Worm (Caenorhabditis elegans): ENCODE results near the gene C01C4.3.

The C01C4.3 gene

ce11 chrX:3697623-3698022, 920 bp downstream of the C01C4.3 start (continued):
- TF ChIP-seq ctbp-1 (GFP tag; IDR thresholded peaks at IDR 0.05) (peak; percentile 93), saeg-2 (GFP tag; IDR thresholded peaks at IDR 0.05) (peak; percentile 79; the same call in 1 of the 2 replicates), snpc-1.2 (GFP tag; IDR thresholded peaks at IDR 0.05) (peak; percentile 94), mdl-1 (tag; optimal IDR thresholded peaks at IDR 0.05) (peak in 1 of 2 experiments; percentile 20), skn-1 (tag; optimal IDR thresholded peaks at IDR 0.05) (no peak), lir-3 (tag; optimal IDR thresholded peaks at IDR 0.05) (peak; percentile 43), unc-130 (GFP tag; optimal IDR thresholded peaks at IDR 0.05) (peak; percentile 71), ZK337.2 (GFP tag; IDR thresholded peaks at IDR 0.05) (peak; percentile 62; the same call in 1 of the 2 replicates), dpl-1 (GFP tag; optimal IDR thresholded peaks at IDR 0.05) (no peak), gei-8 (GFP tag; optimal IDR thresholded peaks at IDR 0.05) (peak; percentile 59), tag-97 (GFP tag; IDR thresholded peaks at IDR 0.05) (no peak), F49E8.2 (tag; optimal IDR thresholded peaks at IDR 0.05; ENCODE audit: borderline replicate concordance) (peak; percentile 60), snpc-4 (tag; optimal IDR thresholded peaks at IDR 0.05) (no peak), nhr-77 (tag; optimal IDR thresholded peaks at IDR 0.05) (no peak), F10B5.3 (tag; optimal IDR thresholded peaks at IDR 0.05) (peak; percentile 46), D1046.2 (GFP tag; IDR thresholded peaks at IDR 0.05) (peak; percentile 92), T20F7.1 (GFP tag; optimal IDR thresholded peaks at IDR 0.05) (no peak), spr-1 (tag; optimal IDR thresholded peaks at IDR 0.05) (peak; percentile 66), hmg-1.1 (GFP tag; IDR thresholded peaks at IDR 0.05) (peak; percentile 96), F37D6.2 (tag; optimal IDR thresholded peaks at IDR 0.05) (peak; percentile 60), mdt-29 (GFP tag; IDR thresholded peaks at IDR 0.05) (peak; percentile 39; the same call in 1 of the 2 replicates), mes-2 (tag; optimal IDR thresholded peaks at IDR 0.05; ENCODE audit: poor library complexity, severe bottlenecking) (peak; percentile 85), ztf-11 (tag; optimal IDR thresholded peaks at IDR 0.05) (no peak), pha-4 (GFP tag; IDR thresholded peaks at IDR 0.05) (peak; percentile 89), pha-4 (tag; optimal IDR thresholded peaks at IDR 0.05) (no peak), attf-4 (tag; optimal IDR thresholded peaks at IDR 0.05) (no peak), lin-38 (GFP tag; IDR thresholded peaks at IDR 0.05) (peak; percentile 81), nhr-48 (tag; optimal IDR thresholded peaks at IDR 0.05) (peak; percentile 63), madf-9 (GFP tag; conservative IDR thresholded peaks at IDR 0.05) (peak; percentile 85), duxl-1 (tag; optimal IDR thresholded peaks at IDR 0.05; ENCODE audit: poor library complexity) (peak; percentile 81), dmd-6 (GFP tag; IDR thresholded peaks at IDR 0.05) (peak; percentile 78), F44E2.7 (GFP tag; IDR thresholded peaks at IDR 0.05) (peak; percentile 83; the same call in 1 of the 2 replicates), spr-3 (GFP tag; optimal IDR thresholded peaks at IDR 0.05) (peak; percentile 51), lin-13 (GFP tag; optimal IDR thresholded peaks at IDR 0.05) (no peak), nhr-10 (tag; optimal IDR thresholded peaks at IDR 0.05) (no peak), lin-1 (GFP tag; IDR thresholded peaks at IDR 0.05) (peak; percentile 87), lsy-2 (tag; optimal IDR thresholded peaks at IDR 0.05) (peak in 1 of 2 experiments; percentile 60), mep-1 (tag; optimal IDR thresholded peaks at IDR 0.05) (peak; percentile 79), nhr-111 (GFP tag; optimal IDR thresholded peaks at IDR 0.05) (peak; percentile 73), lin-15B (tag; optimal IDR thresholded peaks at IDR 0.05) (no peak), daf-8 (GFP tag; IDR thresholded peaks at IDR 0.05) (0 out of 2 replicates have a peak, but pooled peaks have one; percentile 68), unc-39 (tag; optimal IDR thresholded peaks at IDR 0.05) (no peak), unc-62 (GFP tag; optimal IDR thresholded peaks at IDR 0.05 in 1 of 2) (peak in 1 of 2 experiments; percentile 99), unc-62 (tag; optimal IDR thresholded peaks at IDR 0.05) (no peak), mxl-3 (GFP tag; optimal IDR thresholded peaks at IDR 0.05) (peak; percentile 41), nhr-28 (tag; optimal IDR thresholded peaks at IDR 0.05) (peak; percentile 0), daf-16 (GFP tag; optimal IDR thresholded peaks at IDR 0.05) (peak; percentile 45 to 87), daf-16 (tag; optimal IDR thresholded peaks at IDR 0.05) (peak; percentile 58), ceh-82 (tag; optimal IDR thresholded peaks at IDR 0.05) (no peak), lin-39 (tag; optimal IDR thresholded peaks at IDR 0.05) (no peak), aly-2 (tag; optimal IDR thresholded peaks at IDR 0.05) (no peak), tra-1 (GFP tag; IDR thresholded peaks at IDR 0.05) (peak; percentile 87)
